Fruit fly (Drosophila melanogaster) whole organism, wandering third instar larva: ENCODE measurements around the gene CG8960.

Source experiments
- Dfd ChIP-seq: fragments of >200 bp; optimal IDR thresholded peaks from 2 replicates; lab custom pipeline; 2017; ENCODE audit warnings: missing biosample characterization, missing genetic modification characterization
- HLH106 ChIP-seq: fragments of 200-800 bp; optimal IDR thresholded peaks from 3 replicates; lab custom pipeline; 2019; ENCODE audit warnings: missing biosample characterization, mild to moderate bottlenecking, missing genetic modification characterization, moderate library complexity
- Hnf4 ChIP-seq: fragments of 200-800 bp; sonication (Bioruptor generic); optimal IDR thresholded peaks from 2 replicates; lab custom pipeline; 2016; ENCODE audit warnings: missing biosample characterization, mild to moderate bottlenecking, missing genetic modification characterization
- Hr83 ChIP-seq: fragments of 200-300 bp; sonication (Bioruptor generic); optimal IDR thresholded peaks from 2 replicates; lab custom pipeline; 2016; ENCODE audit warnings: missing biosample characterization, mild to moderate bottlenecking, missing genetic modification characterization, moderate library complexity; ENCODE audit not compliant: poor library complexity, severe bottlenecking
- Mio ChIP-seq: sonication (Bioruptor generic); optimal IDR thresholded peaks from 2 replicates; lab custom pipeline; 2016; ENCODE audit warnings: missing biosample characterization, missing genetic modification characterization
- dsf ChIP-seq: sonication (Bioruptor generic); optimal IDR thresholded peaks from 2 replicates; lab custom pipeline; 2016; ENCODE audit warnings: missing biosample characterization, missing genetic modification characterization, borderline replicate concordance
- ey ChIP-seq: fragments of 200-800 bp; sonication (Bioruptor generic); optimal IDR thresholded peaks from 2 replicates; lab custom pipeline; 2016; ENCODE audit warnings: missing biosample characterization, missing genetic modification characterization
- jim ChIP-seq: fragments of 175-275, 200-325 bp; sonication (Bioruptor generic); optimal IDR thresholded peaks from 2 replicates; lab custom pipeline; 2016; ENCODE audit warnings: missing biosample characterization, mild to moderate bottlenecking, missing genetic modification characterization
- pan ChIP-seq: fragments of >200 bp; optimal IDR thresholded peaks from 2 replicates; lab custom pipeline; 2017
- rgr ChIP-seq: fragments of 200-800 bp; sonication (Bioruptor generic); optimal IDR thresholded peaks from 3 replicates; lab custom pipeline; 2016; ENCODE audit warnings: missing biosample characterization, mild to moderate bottlenecking, missing genetic modification characterization
- usp ChIP-seq: fragments of >200 bp; optimal IDR thresholded peaks from 2 replicates; lab custom pipeline; 2017; ENCODE audit warnings: missing biosample characterization, missing genetic modification characterization

dm6 chr3L:2237543-2238233, 40.9 kb downstream of the CG8960 start, which contains the start of gene ACXD:
- TF ChIP-seq jim (GFP tag; lab: Kevin White, UChicago) (no peak), HLH106 (tag; lab: Kevin White, UChicago) (no peak), pan (lab: Kevin White, UChicago) (no peak), usp (GFP tag; lab: Kevin White, UChicago) (no peak), Hr83 (GFP tag; lab: Kevin White, UChicago) (peak; percentile 27), ey (no peak), Dfd (GFP tag; lab: Kevin White, UChicago) (no peak), Mio (GFP tag; lab: Kevin White, UChicago) (no peak), Hnf4 (GFP tag; lab: Kevin White, UChicago) (no peak), rgr (no peak), dsf (GFP tag; lab: Kevin White, UChicago) (no peak)
